Worm (Caenorhabditis elegans) whole organism, L1 larva: Measurements from ENCODE around the gene tmed-1.
A peak's percentile ranks its signal among the peaks of the same experiment; 100 is the strongest.

Experiments
- C04F5.9 ChIP-seq: sonication (generic microtip); optimal IDR thresholded peaks from 2 replicates; lab custom pipeline; 2016; ENCODE audit warnings: missing genetic modification characterization, missing compliant biosample characterization
- C16A3.4 ChIP-seq: fragments of 150-350 bp; optimal IDR thresholded peaks from 2 replicates; lab custom pipeline; 2014; ENCODE audit warnings: missing biosample characterization, missing genetic modification characterization
- C34B4.2 ChIP-seq: sonication (generic microtip); optimal IDR thresholded peaks from 2 replicates; lab custom pipeline; 2017; ENCODE audit warnings: mild to moderate bottlenecking, missing genetic modification characterization, missing compliant biosample characterization
- F16B12.6 ChIP-seq: fragments of 150-350 bp; optimal IDR thresholded peaks from 2 replicates; lab custom pipeline; 2014; ENCODE audit warnings: missing biosample characterization, missing genetic modification characterization
- Y116A8C.19 ChIP-seq: sonication (generic microtip); optimal IDR thresholded peaks from 2 replicates; lab custom pipeline; 2016; ENCODE audit warnings: missing compliant biosample characterization, missing genetic modification characterization, borderline replicate concordance
- blmp-1 ChIP-seq: fragments of 150-350 bp; optimal IDR thresholded peaks from 2 replicates; lab custom pipeline; 2014; ENCODE audit warnings: missing biosample characterization, missing genetic modification characterization
- ceh-63 ChIP-seq: fragments of 200-800 bp; sonication (Bioruptor generic); optimal IDR thresholded peaks from 2 replicates; lab custom pipeline; 2018; ENCODE audit warnings: mild to moderate bottlenecking, missing genetic modification characterization, missing compliant biosample characterization
- ceh-8 ChIP-seq: fragments of 200-800 bp; sonication (Bioruptor generic); optimal IDR thresholded peaks from 2 replicates; lab custom pipeline; 2018; ENCODE audit warnings: mild to moderate bottlenecking, missing genetic modification characterization, moderate library complexity, missing compliant biosample characterization
- ceh-88 ChIP-seq: fragments of 200-800 bp; sonication (Bioruptor generic); IDR thresholded peaks from 2 replicates; pipeline ENCODE4 v1.3.6; 2022; ENCODE audit warnings: missing genetic modification characterization, missing compliant biosample characterization
- ceh-90 ChIP-seq: sonication (generic microtip); optimal IDR thresholded peaks from 2 replicates; lab custom pipeline; 2016; ENCODE audit warnings: missing genetic modification characterization, missing compliant biosample characterization
- ces-1 ChIP-seq: fragments of 150-350 bp; optimal IDR thresholded peaks from 2 replicates; lab custom pipeline; 2014; ENCODE audit warnings: missing biosample characterization, missing genetic modification reagents, missing genetic modification characterization
- dsc-1 ChIP-seq: sonication (generic microtip); optimal IDR thresholded peaks from 2 replicates; lab custom pipeline; 2016; ENCODE audit warnings: mild to moderate bottlenecking, missing genetic modification characterization, missing compliant biosample characterization
- efl-1 ChIP-seq, 4 experiments: fragments of 150-350 bp; optimal IDR thresholded peaks in 3 of 4; peaks in 1 of 4; 1 replicate in 1 of 4; 2 replicates in 3 of 4; lab custom pipeline; 2014; ENCODE audit warnings: missing biosample characterization in 2 of 4, missing genetic modification characterization in 2 of 4, missing genetic modification reagents in 2 of 4
- efl-3 ChIP-seq: fragments of 200-800 bp; sonication (Bioruptor generic); optimal IDR thresholded peaks from 2 replicates; lab custom pipeline; 2018; ENCODE audit warnings: mild to moderate bottlenecking, missing genetic modification characterization, missing compliant biosample characterization
- egl-13 ChIP-seq: sonication (generic microtip); optimal IDR thresholded peaks from 2 replicates; lab custom pipeline; 2016; ENCODE audit warnings: missing genotype, missing genetic modification reagents, missing genetic modification characterization, missing compliant biosample characterization
- elt-2 ChIP-seq: sonication (generic microtip); optimal IDR thresholded peaks from 2 replicates; lab custom pipeline; 2016; ENCODE audit warnings: missing genetic modification characterization, mild to moderate bottlenecking, inconsistent platforms, missing compliant biosample characterization, missing genetic modification reagents
- elt-3 ChIP-seq, 6 experiments: fragments of 150-350 bp in 1 of 6; sonication (generic microtip); optimal IDR thresholded peaks; 2 replicates each; lab custom pipeline; 2017 to 2018; ENCODE audit warnings: missing biosample characterization in 6 of 6, missing genetic modification characterization in 6 of 6, inconsistent platforms in 1 of 6
- fkh-10 ChIP-seq: sonication (generic microtip); optimal IDR thresholded peaks from 2 replicates; lab custom pipeline; 2017; ENCODE audit warnings: missing biosample characterization, missing genetic modification reagents, missing genetic modification characterization
- fos-1 ChIP-seq: fragments of 150-350 bp; optimal IDR thresholded peaks from 2 replicates; lab custom pipeline; 2014; ENCODE audit warnings: missing biosample characterization, missing genetic modification characterization
- hpl-2 ChIP-seq: fragments of 150-350 bp; optimal IDR thresholded peaks from 2 replicates; lab custom pipeline; 2014; ENCODE audit warnings: missing biosample characterization, missing genetic modification reagents, missing genetic modification characterization
- irx-1 ChIP-seq: sonication (generic microtip); optimal IDR thresholded peaks from 2 replicates; lab custom pipeline; 2016; ENCODE audit warnings: missing genetic modification characterization, missing compliant biosample characterization
- isw-1 ChIP-seq: fragments of 200-800 bp; sonication (Bioruptor generic); IDR thresholded peaks from 2 replicates; pipeline ENCODE4 v1.3.6; 2022; ENCODE audit warnings: missing genetic modification characterization, missing compliant biosample characterization
- lin-13 ChIP-seq: fragments of 150-350 bp; optimal IDR thresholded peaks from 2 replicates; lab custom pipeline; 2014; ENCODE audit warnings: missing biosample characterization, missing genetic modification reagents, missing genetic modification characterization
- lin-14 ChIP-seq: fragments of 200-800 bp; sonication (Bioruptor generic); optimal IDR thresholded peaks from 2 replicates; lab custom pipeline; 2018; ENCODE audit warnings: mild to moderate bottlenecking, missing genetic modification characterization, moderate library complexity, missing compliant biosample characterization
- lin-15B ChIP-seq: fragments of 150-350 bp; sonication (generic microtip); optimal IDR thresholded peaks from 3 replicates; lab custom pipeline; 2014; ENCODE audit warnings: missing biosample characterization, missing genetic modification characterization
- lin-35 ChIP-seq, 2 experiments: fragments of 150-350 bp; optimal IDR thresholded peaks; 2 replicates each; lab custom pipeline; 2014; ENCODE audit warnings: missing biosample characterization in 2 of 2, missing genetic modification characterization in 2 of 2, missing genetic modification reagents in 2 of 2
- mab-9 ChIP-seq: fragments of 200-800 bp; sonication (Bioruptor generic); IDR thresholded peaks from 2 replicates; pipeline ENCODE4 v1.3.6; 2022; ENCODE audit warnings: missing genetic modification reagents, missing genetic modification characterization, missing compliant biosample characterization
- mdl-1 ChIP-seq, 2 experiments: fragments of 150-350 bp; optimal IDR thresholded peaks; 2 replicates each; lab custom pipeline; 2014 to 2017; ENCODE audit warnings: missing biosample characterization in 2 of 2, missing genetic modification characterization in 2 of 2, inconsistent platforms in 1 of 2
- mef-2 ChIP-seq: fragments of 150-350 bp; optimal IDR thresholded peaks from 2 replicates; lab custom pipeline; 2014; ENCODE audit warnings: missing biosample characterization, missing genetic modification characterization
- nhr-11 ChIP-seq: fragments of 150-350 bp; optimal IDR thresholded peaks from 2 replicates; lab custom pipeline; 2014; ENCODE audit warnings: missing biosample characterization, missing genetic modification characterization
- nhr-12 ChIP-seq: sonication (generic microtip); optimal IDR thresholded peaks from 2 replicates; lab custom pipeline; 2017; ENCODE audit warnings: missing biosample characterization, missing genetic modification characterization
- nhr-19 ChIP-seq: fragments of 200-800 bp; sonication (Bioruptor generic); conservative IDR thresholded peaks from 2 replicates; pipeline ENCODE4 v1.3.6; 2022; ENCODE audit warnings: missing genetic modification characterization, missing compliant biosample characterization
- nhr-20 ChIP-seq: sonication (generic microtip); optimal IDR thresholded peaks from 2 replicates; lab custom pipeline; 2016; ENCODE audit warnings: mild to moderate bottlenecking, missing genetic modification characterization, missing compliant biosample characterization
- nhr-237 ChIP-seq: fragments of 150-350 bp; optimal IDR thresholded peaks from 2 replicates; lab custom pipeline; 2014; ENCODE audit warnings: missing biosample characterization, missing genetic modification characterization
- nhr-28 ChIP-seq: fragments of 150-350 bp; optimal IDR thresholded peaks from 2 replicates; lab custom pipeline; 2014; ENCODE audit warnings: missing biosample characterization, missing genetic modification characterization
- nhr-47 ChIP-seq: sonication (generic microtip); optimal IDR thresholded peaks from 2 replicates; lab custom pipeline; 2016; ENCODE audit warnings: mild to moderate bottlenecking, missing genetic modification characterization, moderate library complexity, missing compliant biosample characterization
- nhr-71 ChIP-seq: sonication (generic microtip); optimal IDR thresholded peaks from 2 replicates; lab custom pipeline; 2016; ENCODE audit warnings: mild to moderate bottlenecking, missing genetic modification characterization, moderate library complexity, missing compliant biosample characterization
- nhr-76 ChIP-seq: sonication (generic microtip); optimal IDR thresholded peaks from 2 replicates; lab custom pipeline; 2017; ENCODE audit warnings: missing biosample characterization, missing genetic modification characterization
- nhr-77 ChIP-seq: fragments of 150-350 bp; optimal IDR thresholded peaks from 2 replicates; lab custom pipeline; 2014; ENCODE audit warnings: missing biosample characterization, missing genetic modification characterization
- nhr-84 ChIP-seq: sonication (generic microtip); optimal IDR thresholded peaks from 2 replicates; lab custom pipeline; 2017; ENCODE audit warnings: missing biosample characterization, missing genetic modification characterization
- nhr-85 ChIP-seq: sonication (generic microtip); peaks from one replicate; lab custom pipeline; 2016; ENCODE audit warnings: missing genetic modification characterization, inconsistent platforms, missing compliant biosample characterization
- pag-3 ChIP-seq: sonication (generic microtip); optimal IDR thresholded peaks from 2 replicates; lab custom pipeline; 2017; ENCODE audit warnings: missing genetic modification characterization, mild to moderate bottlenecking, missing compliant biosample characterization, antibody characterized with exemption, borderline replicate concordance; ENCODE audit not compliant: insufficient read depth
- pax-3 ChIP-seq: fragments of 200-800 bp; sonication (Bioruptor generic); optimal IDR thresholded peaks from 2 replicates; lab custom pipeline; 2018; ENCODE audit warnings: mild to moderate bottlenecking, missing genetic modification characterization, moderate library complexity, missing compliant biosample characterization
- snpc-4 ChIP-seq: fragments of 150-350 bp; optimal IDR thresholded peaks from 2 replicates; lab custom pipeline; 2014; ENCODE audit warnings: missing biosample characterization, missing genetic modification characterization
- sptf-1 ChIP-seq: fragments of 150-350 bp; optimal IDR thresholded peaks from 2 replicates; lab custom pipeline; 2014; ENCODE audit warnings: missing biosample characterization, missing genetic modification characterization
- sup-37 ChIP-seq: fragments of 200-800 bp; sonication (Bioruptor generic); optimal IDR thresholded peaks from 2 replicates; lab custom pipeline; 2018; ENCODE audit warnings: mild to moderate bottlenecking, missing genetic modification characterization, missing compliant biosample characterization
- tbx-2 ChIP-seq: sonication (generic microtip); optimal IDR thresholded peaks from 2 replicates; lab custom pipeline; 2016; ENCODE audit warnings: missing genetic modification characterization, missing compliant biosample characterization
- tlp-1 ChIP-seq: fragments of 150-350 bp; optimal IDR thresholded peaks from 2 replicates; lab custom pipeline; 2014; ENCODE audit warnings: missing biosample characterization, missing genetic modification characterization
- unc-98 ChIP-seq: fragments of 200-800 bp; sonication (Bioruptor generic); IDR thresholded peaks from 2 replicates; pipeline ENCODE4 v1.3.6; 2022; ENCODE audit warnings: missing genetic modification characterization, missing compliant biosample characterization
- vab-15 ChIP-seq: sonication (generic microtip); optimal IDR thresholded peaks from 2 replicates; lab custom pipeline; 2017; ENCODE audit warnings: missing genotype, mild to moderate bottlenecking, missing genetic modification characterization, missing compliant biosample characterization
- ztf-11 ChIP-seq, 2 experiments: sonication (generic microtip); optimal IDR thresholded peaks; 2 replicates each; lab custom pipeline; 2016 to 2017; ENCODE audit warnings: missing genetic modification characterization in 2 of 2, missing biosample characterization in 1 of 2, missing compliant biosample characterization in 1 of 2
- ztf-4 ChIP-seq: fragments of 150-350 bp; optimal IDR thresholded peaks from 2 replicates; lab custom pipeline; 2014; ENCODE audit warnings: missing biosample characterization, missing genetic modification characterization

Gene tmed-1

ce11 chrIV:12051049-12051792, 26.7 kb downstream of the tmed-1 start, which contains the start of the genes bre-5 and spt-5 (continued):
- no peak for TF ChIP-seq ztf-11 (tag; optimal IDR thresholded peaks at IDR 0.05; lab: Kevin White, UChicago)
- TF ChIP-seq nhr-237 (tag; lab: Kevin White, UChicago), result no peak
- TF ChIP-seq nhr-71 (tag; lab: Kevin White, UChicago), result peak; percentile 48
- TF ChIP-seq lin-15B (tag; lab: Kevin White, UChicago), result no peak
- TF ChIP-seq ceh-8 (GFP tag; lab: Kevin White, UChicago), result no peak
- no peak for TF ChIP-seq snpc-4
- peak; percentile 29 to 38 for TF ChIP-seq lin-35 (GFP tag; optimal IDR thresholded peaks at IDR 0.05; lab: Kevin White, UChicago)
- no peak for TF ChIP-seq ceh-63 (GFP tag; lab: Kevin White, UChicago)
- no peak for TF ChIP-seq mdl-1 (tag; optimal IDR thresholded peaks at IDR 0.05; lab: Kevin White, UChicago)
- no peak for TF ChIP-seq nhr-12 (tag; lab: Kevin White, UChicago)
- no peak for TF ChIP-seq C16A3.4
- TF ChIP-seq Y116A8C.19 (tag; lab: Kevin White, UChicago), result no peak
- TF ChIP-seq hpl-2 (GFP tag; lab: Kevin White, UChicago), result no peak
- peak; percentile 45 for TF ChIP-seq nhr-85 (tag; lab: Kevin White, UChicago)
- TF ChIP-seq vab-15 (tag; lab: Kevin White, UChicago), result no peak
- no peak for TF ChIP-seq nhr-11 (tag; lab: Kevin White, UChicago)
- TF ChIP-seq nhr-76 (tag; lab: Kevin White, UChicago), result no peak
- no peak for TF ChIP-seq blmp-1 (tag; lab: Kevin White, UChicago)
- TF ChIP-seq nhr-84 (tag; lab: Kevin White, UChicago), result no peak
- no peak for TF ChIP-seq mef-2 (tag; lab: Kevin White, UChicago)
- no peak for TF ChIP-seq efl-3 (GFP tag; lab: Kevin White, UChicago)
- TF ChIP-seq nhr-19, result 0 out of 2 replicates have a peak, but pooled peaks have one; percentile 12
- TF ChIP-seq egl-13 (tag; lab: Kevin White, UChicago), result no peak
- peak; percentile 24 to 47 for TF ChIP-seq efl-1 (optimal IDR thresholded peaks at IDR 0.05; lab: Kevin White, UChicago)
- TF ChIP-seq efl-1 (GFP tag; optimal IDR thresholded peaks at IDR 0.05 in 1 of 2; lab: Kevin White, UChicago), result peak; percentile 50 to 72
- no peak for TF ChIP-seq C04F5.9 (tag; lab: Kevin White, UChicago)
- TF ChIP-seq ceh-90, result no peak
- TF ChIP-seq tbx-2, result no peak
- TF ChIP-seq lin-14 (GFP tag; lab: Kevin White, UChicago), result no peak
- no peak for TF ChIP-seq fos-1
- TF ChIP-seq isw-1, result no peak
- TF ChIP-seq nhr-28 (tag; lab: Kevin White, UChicago), result no peak
- no peak for TF ChIP-seq nhr-77 (tag; lab: Kevin White, UChicago)
- no peak for TF ChIP-seq pax-3 (tag; lab: Kevin White, UChicago)
- no peak for TF ChIP-seq mab-9 (GFP tag; lab: Robert Waterston, UW)
- no peak for TF ChIP-seq fkh-10
- TF ChIP-seq sptf-1 (tag; lab: Kevin White, UChicago), result no peak
- no peak for TF ChIP-seq elt-3 (tag; optimal IDR thresholded peaks at IDR 0.05; lab: Kevin White, UChicago)
- TF ChIP-seq tlp-1, result no peak
- no peak for TF ChIP-seq irx-1 (tag; lab: Kevin White, UChicago)
- no peak for TF ChIP-seq elt-2 (tag; lab: Kevin White, UChicago)
- no peak for TF ChIP-seq dsc-1 (tag; lab: Kevin White, UChicago)
- TF ChIP-seq nhr-20 (tag; lab: Kevin White, UChicago), result peak; percentile 34
- TF ChIP-seq F16B12.6, result peak; percentile 85
- TF ChIP-seq ztf-4 (tag; lab: Kevin White, UChicago), result no peak
- no peak for TF ChIP-seq ceh-88
- TF ChIP-seq pag-3 (tag; lab: Kevin White, UChicago), result no peak
- no peak for TF ChIP-seq sup-37 (GFP tag; lab: Kevin White, UChicago)
- TF ChIP-seq C34B4.2, result no peak
- TF ChIP-seq lin-13 (GFP tag; lab: Kevin White, UChicago), result no peak
- TF ChIP-seq nhr-47 (tag; lab: Kevin White, UChicago), result peak; percentile 52
- no peak for TF ChIP-seq unc-98 (GFP tag; lab: Robert Waterston, UW)
- TF ChIP-seq ces-1 (GFP tag; lab: Kevin White, UChicago), result no peak
